Fruit fly (Drosophila melanogaster) whole organism, embryonic: ENCODE measurements around the gene kis.

Source experiments
- ATbp ChIP-seq: fragments of 200-800 bp; sonication (Bioruptor generic); optimal IDR thresholded peaks from 2 replicates; lab custom pipeline; 2017; ENCODE audit warnings: missing biosample characterization, mild to moderate bottlenecking, missing genetic modification characterization, missing genetic modification reagents
- Bdp1 ChIP-seq: fragments of 200-800 bp; sonication (Bioruptor generic); optimal IDR thresholded peaks from 3 replicates; lab custom pipeline; 2016; ENCODE audit warnings: missing biosample characterization, missing genetic modification characterization
- CG12659 ChIP-seq: fragments of 200-800 bp; sonication (Bioruptor generic); optimal IDR thresholded peaks from 3 replicates; lab custom pipeline; 2017; ENCODE audit warnings: mild to moderate bottlenecking, missing biosample characterization, missing genetic modification reagents, missing genetic modification characterization
- CG12769 ChIP-seq: fragments of 200-800 bp; sonication (Bioruptor generic); optimal IDR thresholded peaks from 2 replicates; lab custom pipeline; 2019; ENCODE audit warnings: missing biosample characterization, mild to moderate bottlenecking, missing genetic modification characterization, moderate library complexity
- CG13296 ChIP-seq: fragments of 200-800 bp; sonication (Bioruptor generic); optimal IDR thresholded peaks from 3 replicates; lab custom pipeline; 2018; ENCODE audit warnings: missing biosample characterization, mild to moderate bottlenecking, missing genetic modification characterization
- CG13775 ChIP-seq: fragments of 200-800 bp; sonication (Bioruptor generic); optimal IDR thresholded peaks from 3 replicates; lab custom pipeline; 2017; ENCODE audit warnings: missing biosample characterization, mild to moderate bottlenecking, missing genetic modification characterization
- CG15479 ChIP-seq: fragments of 200-800 bp; sonication (Bioruptor generic); optimal IDR thresholded peaks from 3 replicates; lab custom pipeline; 2019; ENCODE audit warnings: missing biosample characterization, mild to moderate bottlenecking, missing genetic modification characterization, moderate library complexity
- CG1603 ChIP-seq: fragments of 200-800 bp; sonication (Bioruptor generic); optimal IDR thresholded peaks from 2 replicates; lab custom pipeline; 2019; ENCODE audit warnings: missing biosample characterization, mild to moderate bottlenecking, missing genetic modification characterization, moderate library complexity
- CG17361 ChIP-seq: fragments of 200-800 bp; sonication (Bioruptor generic); IDR thresholded peaks from 3 replicates; pipeline ENCODE4 v1.3.6; 2022; ENCODE audit warnings: missing biosample characterization, missing genetic modification characterization
- CG17612 ChIP-seq: fragments of 200-800 bp; sonication (Bioruptor generic); IDR thresholded peaks from 2 replicates; pipeline ENCODE4 v1.3.6; 2022; ENCODE audit warnings: missing biosample characterization, missing genetic modification characterization
- CG17829 ChIP-seq: fragments of 200-800 bp; optimal IDR thresholded peaks from 2 replicates; lab custom pipeline; 2019; ENCODE audit warnings: missing biosample characterization, mild to moderate bottlenecking, missing genetic modification characterization, moderate library complexity
- CG18262 ChIP-seq: fragments of 200-800 bp; optimal IDR thresholded peaks from 3 replicates; lab custom pipeline; 2019; ENCODE audit warnings: missing biosample characterization, mild to moderate bottlenecking, missing genetic modification characterization, moderate library complexity
- CG18764 ChIP-seq: fragments of 200-800 bp; sonication (Bioruptor generic); optimal IDR thresholded peaks from 3 replicates; lab custom pipeline; 2016; ENCODE audit warnings: missing biosample characterization, missing genetic modification characterization
- CG2202 ChIP-seq: fragments of 200-800 bp; sonication (Bioruptor generic); optimal IDR thresholded peaks from 2 replicates; lab custom pipeline; 2018; ENCODE audit warnings: missing biosample characterization, mild to moderate bottlenecking, missing genetic modification characterization
- CG30403 ChIP-seq: fragments of 200-800 bp; sonication (Bioruptor generic); optimal IDR thresholded peaks from 3 replicates; lab custom pipeline; 2016; ENCODE audit warnings: missing biosample characterization, missing genetic modification characterization
- CG4282 ChIP-seq: fragments of 200-800 bp; sonication (Bioruptor generic); optimal IDR thresholded peaks from 2 replicates; lab custom pipeline; 2016; ENCODE audit warnings: missing biosample characterization, missing genetic modification characterization
- CG5180 ChIP-seq: fragments of 200-800 bp; sonication (Bioruptor generic); optimal IDR thresholded peaks from 3 replicates; lab custom pipeline; 2017; ENCODE audit warnings: missing biosample characterization, missing genetic modification characterization, mild to moderate bottlenecking, moderate library complexity, missing genetic modification reagents
- CG6689 ChIP-seq: fragments of 200-800 bp; sonication (Bioruptor generic); IDR thresholded peaks from 2 replicates; pipeline ENCODE4 v1.3.6; 2022; ENCODE audit warnings: missing biosample characterization, missing genetic modification characterization
- CG7357 ChIP-seq: fragments of 200-800 bp; sonication (Bioruptor generic); IDR thresholded peaks from 3 replicates; pipeline ENCODE4 v1.3.6; 2022; ENCODE audit warnings: missing biosample characterization, missing genetic modification characterization
- CG8388 ChIP-seq: fragments of 200-800 bp; sonication (Bioruptor generic); optimal IDR thresholded peaks from 2 replicates; lab custom pipeline; 2019; ENCODE audit warnings: missing biosample characterization, mild to moderate bottlenecking, missing genetic modification characterization, moderate library complexity
- CkIIα-i1 ChIP-seq: fragments of 200-800 bp; sonication (Bioruptor generic); IDR thresholded peaks from 2 replicates; pipeline ENCODE4 v1.3.6; 2022; ENCODE audit warnings: missing biosample characterization, missing genetic modification characterization
- D19B ChIP-seq: fragments of 200-800 bp; sonication (Bioruptor generic); optimal IDR thresholded peaks from 2 replicates; lab custom pipeline; 2017; ENCODE audit warnings: missing biosample characterization, mild to moderate bottlenecking, missing genetic modification characterization
- ERR ChIP-seq: fragments of 200-800 bp; sonication (Bioruptor generic); optimal IDR thresholded peaks from 2 replicates; lab custom pipeline; 2016; ENCODE audit warnings: missing biosample characterization, missing genetic modification characterization
- Elba2 ChIP-seq: fragments of 200-800 bp; sonication (Bioruptor generic); optimal IDR thresholded peaks from 3 replicates; lab custom pipeline; 2016; ENCODE audit warnings: missing biosample characterization, missing genetic modification characterization
- Fer1 ChIP-seq: fragments of 200-800 bp; sonication (Bioruptor generic); optimal IDR thresholded peaks from 2 replicates; lab custom pipeline; 2017; ENCODE audit warnings: missing biosample characterization, mild to moderate bottlenecking, missing genetic modification characterization
- Jarid2 ChIP-seq: fragments of 200-800 bp; sonication (Bioruptor generic); optimal IDR thresholded peaks from 3 replicates; lab custom pipeline; 2017; ENCODE audit warnings: mild to moderate bottlenecking, missing biosample characterization, missing genetic modification reagents, missing genetic modification characterization
- Ptx1 ChIP-seq: fragments of 200-800 bp; sonication (Bioruptor generic); IDR thresholded peaks from 2 replicates; pipeline ENCODE4 v1.3.6; 2022; ENCODE audit warnings: missing biosample characterization, missing genetic modification characterization
- aop ChIP-seq: fragments of 200-800 bp; sonication (Bioruptor generic); IDR thresholded peaks from 2 replicates; pipeline ENCODE4 v1.3.6; 2022; ENCODE audit warnings: missing biosample characterization, missing genetic modification characterization
- ato ChIP-seq: fragments of 200-800 bp; sonication (Bioruptor generic); IDR thresholded peaks from 2 replicates; pipeline ENCODE4 v1.3.6; 2022; ENCODE audit warnings: missing biosample characterization, missing genetic modification characterization; ENCODE audit not compliant: partially characterized antibody
- bowl ChIP-seq: fragments of 200-800 bp; sonication (Bioruptor generic); IDR thresholded peaks from 2 replicates; pipeline ENCODE4 v1.3.6; 2022; ENCODE audit warnings: missing biosample characterization, missing genetic modification characterization
- cad ChIP-seq: fragments of >200 bp; optimal IDR thresholded peaks from 2 replicates; lab custom pipeline; 2017; ENCODE audit warnings: missing biosample characterization, missing genetic modification characterization
- cato ChIP-seq: fragments of 200-800 bp; sonication (Bioruptor generic); optimal IDR thresholded peaks from 2 replicates; lab custom pipeline; 2016; ENCODE audit warnings: missing biosample characterization, missing genetic modification characterization, borderline replicate concordance
- chn ChIP-seq: fragments of 200-800 bp; sonication (Bioruptor generic); optimal IDR thresholded peaks from 2 replicates; lab custom pipeline; 2016; ENCODE audit warnings: missing biosample characterization, missing genetic modification characterization
- dm ChIP-seq: fragments of 200-800 bp; sonication (Bioruptor generic); optimal IDR thresholded peaks from 3 replicates; lab custom pipeline; 2016; ENCODE audit warnings: missing biosample characterization, missing genetic modification characterization
- ems ChIP-seq: fragments of 200-800 bp; sonication (Bioruptor generic); optimal IDR thresholded peaks from 3 replicates; lab custom pipeline; 2016; ENCODE audit warnings: missing biosample characterization, missing genetic modification characterization
- lab ChIP-seq: fragments of 200-800 bp; sonication (Bioruptor generic); optimal IDR thresholded peaks from 3 replicates; lab custom pipeline; 2017; ENCODE audit warnings: missing biosample characterization, missing genetic modification characterization, mild to moderate bottlenecking, moderate library complexity, missing genetic modification reagents
- lilli ChIP-seq: fragments of 200-800 bp; sonication (Bioruptor generic); optimal IDR thresholded peaks from 3 replicates; lab custom pipeline; 2016; ENCODE audit warnings: missing biosample characterization, missing genetic modification characterization
- lola ChIP-seq, 3 experiments: fragments of >200 bp in 2 of 3; fragments of 200-800 bp in 1 of 3; sonication (Bioruptor generic) in 1 of 3; optimal IDR thresholded peaks; 2 replicates each; lab custom pipeline; 2017 to 2019; ENCODE audit warnings: missing biosample characterization in 3 of 3, missing genetic modification characterization in 3 of 3, mild to moderate bottlenecking in 1 of 3, moderate library complexity in 1 of 3
- luna ChIP-seq: fragments of 200-800 bp; sonication (Bioruptor generic); optimal IDR thresholded peaks from 2 replicates; lab custom pipeline; 2016; ENCODE audit warnings: missing biosample characterization, missing genetic modification characterization
- mirr ChIP-seq: fragments of 200-800 bp; sonication (Bioruptor generic); optimal IDR thresholded peaks from 3 replicates; lab custom pipeline; 2018; ENCODE audit warnings: missing biosample characterization, mild to moderate bottlenecking, missing genetic modification characterization
- oc ChIP-seq: fragments of 200-800 bp; sonication (Bioruptor generic); optimal IDR thresholded peaks from 2 replicates; lab custom pipeline; 2018; ENCODE audit warnings: missing biosample characterization, mild to moderate bottlenecking, missing genetic modification characterization, moderate library complexity
- org-1 ChIP-seq: fragments of 200-800 bp; sonication (Bioruptor generic); optimal IDR thresholded peaks from 2 replicates; lab custom pipeline; 2017; ENCODE audit warnings: missing biosample characterization, missing genetic modification characterization
- peb ChIP-seq: fragments of 200-800 bp; sonication (Bioruptor generic); IDR thresholded peaks from 2 replicates; pipeline ENCODE4 v1.3.6; 2022; ENCODE audit warnings: missing biosample characterization, missing genetic modification characterization
- prd ChIP-seq, 3 experiments: fragments of >200 bp in 2 of 3; fragments of 200-800 bp in 1 of 3; sonication (Bioruptor generic) in 1 of 3; optimal IDR thresholded peaks in 2 of 3; IDR thresholded peaks in 1 of 3; 2 replicates in 2 of 3; 3 replicates in 1 of 3; pipeline versions ENCODE4 v1.3.6 to Lab custom; 2017 to 2022; ENCODE audit warnings: missing biosample characterization in 1 of 3, missing genetic modification characterization in 1 of 3
- seq ChIP-seq: fragments of 200-800 bp; sonication (Bioruptor generic); IDR thresholded peaks from 2 replicates; pipeline ENCODE4 v1.3.6; 2022; ENCODE audit warnings: missing biosample characterization, missing genetic modification characterization
- so ChIP-seq: fragments of 200-800 bp; sonication (Bioruptor generic); IDR thresholded peaks from 3 replicates; pipeline ENCODE4 v1.3.6; 2022; ENCODE audit warnings: missing biosample characterization, missing genetic modification characterization
- tin ChIP-seq: fragments of 200-800 bp; sonication (Bioruptor generic); optimal IDR thresholded peaks from 3 replicates; lab custom pipeline; 2016; ENCODE audit warnings: missing biosample characterization, missing genetic modification characterization
- trh ChIP-seq: fragments of 200-800 bp; sonication (Bioruptor generic); optimal IDR thresholded peaks from 2 replicates; lab custom pipeline; 2016; ENCODE audit warnings: missing biosample characterization, missing genetic modification characterization

Gene kis

dm6 chr2L:166115-167069 lies 84.2 kb downstream of the kis start (continued):
- TF ChIP-seq CG18764 (peak; percentile 43), CG18262 (tag; lab: Kevin White, UChicago) (peak; percentile 54), dm (peak; percentile 30), so (GFP tag; lab: Robert Waterston, UW) (no peak), ATbp (peak; percentile 81), CG7357 (no peak), D19B (GFP tag; lab: Kevin White, UChicago) (peak; percentile 37), tin (GFP tag; lab: Kevin White, UChicago) (peak; percentile 11), lilli (peak; percentile 54), ERR (GFP tag; lab: Kevin White, UChicago) (peak; percentile 53), Elba2 (GFP tag; lab: Kevin White, UChicago) (no peak), oc (tag; lab: Kevin White, UChicago) (peak; percentile 21), CG13775 (GFP tag; lab: Kevin White, UChicago) (peak; percentile 58), CG30403 (GFP tag; lab: Kevin White, UChicago) (peak; percentile 27), Ptx1 (GFP tag; lab: Robert Waterston, UW) (no peak), bowl (GFP tag; lab: Robert Waterston, UW) (no peak), CG12659 (peak; percentile 85), aop (no peak), cato (no peak), seq (no peak), ems (peak; percentile 58), mirr (GFP tag; lab: Kevin White, UChicago) (peak; percentile 98), CG8388 (GFP tag; lab: Kevin White, UChicago) (peak; percentile 43), org-1 (GFP tag; lab: Kevin White, UChicago) (peak; percentile 81), Bdp1 (GFP tag; lab: Kevin White, UChicago) (no peak), CG15479 (GFP tag; lab: Kevin White, UChicago) (peak; percentile 87), prd (optimal IDR thresholded peaks at IDR 0.05; lab: Kevin White, UChicago) (no peak), prd (GFP tag; IDR thresholded peaks at IDR 0.05; lab: Robert Waterston, UW) (no peak), Jarid2 (peak; percentile 68), CG17829 (tag; lab: Kevin White, UChicago) (peak; percentile 62), CG13296 (GFP tag; lab: Kevin White, UChicago) (peak; percentile 96), lab (GFP tag; lab: Kevin White, UChicago) (peak; percentile 95), CkIIα-i1 (GFP tag; lab: Robert Waterston, UW) (no peak), luna (GFP tag; lab: Kevin White, UChicago) (no peak), lola (GFP tag; optimal IDR thresholded peaks at IDR 0.05; lab: Kevin White, UChicago) (peak in 1 of 3 experiments; percentile 34), CG1603 (tag; lab: Kevin White, UChicago) (peak; percentile 54), CG6689 (no peak), Fer1 (GFP tag; lab: Kevin White, UChicago) (peak; percentile 95), CG2202 (tag; lab: Kevin White, UChicago) (peak; percentile 57), chn (GFP tag; lab: Kevin White, UChicago) (peak; percentile 38), CG4282 (GFP tag; lab: Kevin White, UChicago) (peak; percentile 67), ato (no peak), trh (GFP tag; lab: Kevin White, UChicago) (no peak), CG17361 (GFP tag; lab: Robert Waterston, UW) (no peak), peb (GFP tag; lab: Robert Waterston, UW) (no peak), CG17612 (GFP tag; lab: Robert Waterston, UW) (no peak), CG5180 (GFP tag; lab: Kevin White, UChicago) (peak; percentile 75), CG12769 (tag; lab: Kevin White, UChicago) (peak; percentile 63), cad (no peak)
